Worm (Caenorhabditis elegans): ENCODE data around the gene fat-3.

fat-3 gene

ce11 chrIV:9825196-9825744, 22.4 kb downstream of the fat-3 start, which contains the start of gene mtr-4 (continued):
- TF ChIP-seq snpc-1.3 (tag; optimal IDR thresholded peaks at IDR 0.05; ENCODE audit: insufficient read depth) (peak; percentile 8), Y95B8A.8 (GFP tag; IDR thresholded peaks at IDR 0.05) (0 out of 2 replicates have a peak, but pooled peaks have one; percentile 74), madf-6 (GFP tag; IDR thresholded peaks at IDR 0.05) (peak; percentile 96), tbp1 (GFP tag; optimal IDR thresholded peaks at IDR 0.05) (peak; percentile 30), rcor-1 (GFP tag; IDR thresholded peaks at IDR 0.05) (peak; percentile 69), madf-8 (GFP tag; conservative IDR thresholded peaks at IDR 0.05) (peak; percentile 90), ceh-91 (GFP tag; IDR thresholded peaks at IDR 0.05) (peak; percentile 77), tbx-9 (tag; optimal IDR thresholded peaks at IDR 0.05; ENCODE audit: borderline replicate concordance) (no peak), nfyb-1 (GFP tag; IDR thresholded peaks at IDR 0.05) (no peak), F22D6.2 (tag; optimal IDR thresholded peaks at IDR 0.05) (no peak), F33H1.4 (GFP tag; IDR thresholded peaks at IDR 0.05) (peak; percentile 96), F49E8.2 (tag; optimal IDR thresholded peaks at IDR 0.05; ENCODE audit: insufficient read depth) (peak; percentile 47), B0336.3 (GFP tag; IDR thresholded peaks at IDR 0.05) (0 out of 2 replicates have a peak, but pooled peaks have one; percentile 34), attf-5 (GFP tag; optimal IDR thresholded peaks at IDR 0.05) (peak; percentile 71), pha-4 (tag; optimal IDR thresholded peaks at IDR 0.05) (no peak), dox-1 (GFP tag; IDR thresholded peaks at IDR 0.05) (peak; percentile 77; the same call in 1 of the 2 replicates)

- no peak for TF ChIP-seq attf-5 (GFP tag; optimal IDR thresholded peaks at IDR 0.05)
- no peak for TF ChIP-seq unc-62 (GFP tag; optimal IDR thresholded peaks at IDR 0.05)
- TF ChIP-seq ZK185.1 (tag; optimal IDR thresholded peaks at IDR 0.05; ENCODE audit: poor library complexity, severe bottlenecking), result no peak
- no peak for TF ChIP-seq F39B2.1 (GFP tag; IDR thresholded peaks at IDR 0.05)
- no peak for TF ChIP-seq pbrm-1 (GFP tag; IDR thresholded peaks at IDR 0.05)
- TF ChIP-seq ets-4 (GFP tag; optimal IDR thresholded peaks at IDR 0.05), result no peak
- TF ChIP-seq xnd-1 (tag; optimal IDR thresholded peaks at IDR 0.05), result no peak
- TF ChIP-seq pha-4 (tag; optimal IDR thresholded peaks at IDR 0.05), result no peak
- no peak for TF ChIP-seq nhr-120 (GFP tag; IDR thresholded peaks at IDR 0.05)
- TF ChIP-seq nhr-90 (tag; optimal IDR thresholded peaks at IDR 0.05), result no peak
- no peak for TF ChIP-seq cebp-1 (GFP tag; IDR thresholded peaks at IDR 0.05)
- no peak for TF ChIP-seq cebp-1 (tag; optimal IDR thresholded peaks at IDR 0.05)
- TF ChIP-seq bed-2 (GFP tag; IDR thresholded peaks at IDR 0.05), result no peak
- TF ChIP-seq rcor-1 (GFP tag; IDR thresholded peaks at IDR 0.05), result no peak
- TF ChIP-seq T07F8.4 (tag; optimal IDR thresholded peaks at IDR 0.05), result no peak
- TF ChIP-seq mxl-1 (tag; optimal IDR thresholded peaks at IDR 0.05), result no peak
- no peak for TF ChIP-seq ceh-58 (GFP tag; IDR thresholded peaks at IDR 0.05)
Measured at ce11 chrIV:9832586-9832985, 29.8 kb downstream of the fat-3 start, which contains the start of gene kin-21. Gene kin-21 (plus strand): TSS chrIV:9832886.

ce11 chrIV:9833337-9833736, 30.5 kb downstream of the fat-3 start:
- TF ChIP-seq rpc-1 (optimal IDR thresholded peaks at IDR 0.05) (no peak), rpc-1 (tag; optimal IDR thresholded peaks at IDR 0.05) (no peak), unc-130 (GFP tag; optimal IDR thresholded peaks at IDR 0.05) (no peak), F33H1.4 (GFP tag; IDR thresholded peaks at IDR 0.05) (no peak), T26A5.8 (tag; optimal IDR thresholded peaks at IDR 0.05) (no peak), ceh-91 (GFP tag; IDR thresholded peaks at IDR 0.05) (no peak), ztf-18 (tag; optimal IDR thresholded peaks at IDR 0.05) (no peak), lsy-27 (tag; optimal IDR thresholded peaks at IDR 0.05; ENCODE audit: borderline replicate concordance, insufficient read depth) (no peak), tlf-1 (GFP tag; optimal IDR thresholded peaks at IDR 0.05) (no peak), ccch-3 (GFP tag; optimal IDR thresholded peaks at IDR 0.05) (no peak)
